Fruit fly (Drosophila melanogaster) whole organism, prepupa: Measurements from ENCODE around the gene Unc-76.
A peak's percentile ranks its signal among the peaks of the same experiment; 100 is the strongest.

ENCODE experiments used
- Blimp-1 ChIP-seq: fragments of 200-800 bp; sonication (Bioruptor generic); optimal IDR thresholded peaks from 3 replicates; lab custom pipeline; 2017; ENCODE audit warnings: missing biosample characterization, missing genetic modification characterization, mild to moderate bottlenecking, moderate library complexity, missing genetic modification reagents
- CG10631 ChIP-seq: fragments of 200-800 bp; sonication (Bioruptor generic); optimal IDR thresholded peaks from 2 replicates; lab custom pipeline; 2016; ENCODE audit warnings: missing biosample characterization, missing genetic modification characterization
- CG10669 ChIP-seq: fragments of 200-800 bp; sonication (Bioruptor generic); optimal IDR thresholded peaks from 3 replicates; lab custom pipeline; 2018; ENCODE audit warnings: missing biosample characterization, mild to moderate bottlenecking, missing genetic modification characterization, moderate library complexity
- CG11294 ChIP-seq: fragments of 200-800 bp; sonication (Bioruptor generic); IDR thresholded peaks from 2 replicates; pipeline ENCODE4 v1.3.6; 2022; ENCODE audit warnings: missing biosample characterization, missing genetic modification characterization
- CG11762 ChIP-seq: fragments of 200-800 bp; sonication (Bioruptor generic); optimal IDR thresholded peaks from 3 replicates; lab custom pipeline; 2016; ENCODE audit warnings: missing biosample characterization, missing genetic modification characterization; ENCODE audit not compliant: insufficient read depth
- CG3032 ChIP-seq: fragments of 200-800 bp; optimal IDR thresholded peaks from 2 replicates; lab custom pipeline; 2019; ENCODE audit warnings: missing biosample characterization, mild to moderate bottlenecking, missing genetic modification characterization, moderate library complexity
- CG31627 ChIP-seq: fragments of 200-800 bp; sonication (Bioruptor generic); optimal IDR thresholded peaks from 3 replicates; lab custom pipeline; 2016; ENCODE audit warnings: missing biosample characterization, missing genetic modification characterization
- CG32006 ChIP-seq: fragments of 200-800 bp; sonication (Bioruptor generic); optimal IDR thresholded peaks from 3 replicates; lab custom pipeline; 2017; ENCODE audit warnings: missing biosample characterization, mild to moderate bottlenecking, missing genetic modification characterization
- CG3919 ChIP-seq: fragments of 200-800 bp; sonication (Bioruptor generic); optimal IDR thresholded peaks from 3 replicates; lab custom pipeline; 2016; ENCODE audit warnings: missing biosample characterization, missing genetic modification characterization
- CG4318 ChIP-seq: fragments of 200-800 bp; sonication (Bioruptor generic); optimal IDR thresholded peaks from 3 replicates; lab custom pipeline; 2017; ENCODE audit warnings: missing biosample characterization, mild to moderate bottlenecking, missing genetic modification characterization
- CG6792 ChIP-seq: fragments of 200-800 bp; sonication (Bioruptor generic); optimal IDR thresholded peaks from 3 replicates; lab custom pipeline; 2016; ENCODE audit warnings: missing biosample characterization, missing genetic modification characterization
- CG6854 ChIP-seq: fragments of 200-800 bp; sonication (Bioruptor generic); optimal IDR thresholded peaks from 2 replicates; lab custom pipeline; 2017; ENCODE audit warnings: missing biosample characterization, mild to moderate bottlenecking, missing genetic modification characterization
- CG8119 ChIP-seq: fragments of 200-800 bp; sonication (Bioruptor generic); IDR thresholded peaks from 3 replicates; pipeline ENCODE4 v1.3.6; 2022; ENCODE audit warnings: missing biosample characterization, missing genetic modification characterization
- CG8319 ChIP-seq: fragments of 200-800 bp; sonication (Bioruptor generic); optimal IDR thresholded peaks from 3 replicates; lab custom pipeline; 2016; ENCODE audit warnings: missing biosample characterization, missing genetic modification characterization
- Eip75B ChIP-seq: fragments of 200-800 bp; sonication (Bioruptor generic); optimal IDR thresholded peaks from 3 replicates; lab custom pipeline; 2016; ENCODE audit warnings: missing biosample characterization, missing genetic modification characterization
- Eip78C ChIP-seq: fragments of 200-800 bp; sonication (Bioruptor generic); peaks from one replicate; lab custom pipeline; 2016; ENCODE audit warnings: missing biosample characterization, missing genetic modification characterization
- Ets21C ChIP-seq: fragments of 200-800 bp; sonication (Bioruptor generic); optimal IDR thresholded peaks from 3 replicates; lab custom pipeline; 2016; ENCODE audit warnings: missing biosample characterization, missing genetic modification characterization
- Ets96B ChIP-seq: fragments of 200-800 bp; optimal IDR thresholded peaks from 2 replicates; lab custom pipeline; 2019; ENCODE audit warnings: missing biosample characterization, mild to moderate bottlenecking, missing genetic modification characterization, moderate library complexity
- Hr38 ChIP-seq: sonication (Bioruptor generic); optimal IDR thresholded peaks from 2 replicates; lab custom pipeline; 2016; ENCODE audit warnings: missing biosample characterization, missing genetic modification characterization
- Hr39 ChIP-seq: fragments of 200-800 bp; sonication (Bioruptor generic); optimal IDR thresholded peaks from 2 replicates; lab custom pipeline; 2016; ENCODE audit warnings: missing biosample characterization, missing genetic modification characterization
- Hr4 ChIP-seq: fragments of 200-800 bp; sonication (Bioruptor generic); optimal IDR thresholded peaks from 3 replicates; lab custom pipeline; 2016; ENCODE audit warnings: missing biosample characterization, missing genetic modification characterization
- Lpt ChIP-seq: fragments of 200-800 bp; sonication (Bioruptor generic); optimal IDR thresholded peaks from 3 replicates; lab custom pipeline; 2016; ENCODE audit warnings: missing biosample characterization, missing genetic modification characterization
- Smox ChIP-seq: fragments of 200-800 bp; sonication (Bioruptor generic); optimal IDR thresholded peaks from 3 replicates; lab custom pipeline; 2016; ENCODE audit warnings: missing biosample characterization, missing genetic modification characterization
- Sox15 ChIP-seq: fragments of 200-800 bp; sonication (Bioruptor generic); optimal IDR thresholded peaks from 3 replicates; lab custom pipeline; 2016; ENCODE audit warnings: missing biosample characterization, missing genetic modification characterization
- achi ChIP-seq: fragments of 200-800 bp; sonication (Bioruptor generic); optimal IDR thresholded peaks from 3 replicates; lab custom pipeline; 2016; ENCODE audit warnings: missing biosample characterization, missing genetic modification characterization
- acj6 ChIP-seq: fragments of 200-800 bp; sonication (Bioruptor generic); optimal IDR thresholded peaks from 3 replicates; lab custom pipeline; 2016; ENCODE audit warnings: missing biosample characterization, missing genetic modification characterization
- eg ChIP-seq: fragments of 200-800 bp; sonication (Bioruptor generic); IDR thresholded peaks from 3 replicates; pipeline ENCODE4 v1.3.6; 2022; ENCODE audit warnings: missing biosample characterization, missing genetic modification characterization
- fd59A ChIP-seq: fragments of 200-800 bp; sonication (Bioruptor generic); optimal IDR thresholded peaks from 2 replicates; lab custom pipeline; 2017; ENCODE audit warnings: missing biosample characterization, mild to moderate bottlenecking, missing genetic modification characterization, missing genetic modification reagents
- fkh ChIP-seq: fragments of 200-800 bp; sonication (Bioruptor generic); optimal IDR thresholded peaks from 3 replicates; lab custom pipeline; 2017; ENCODE audit warnings: missing biosample characterization, mild to moderate bottlenecking, missing genetic modification characterization, moderate library complexity
- lz ChIP-seq: fragments of 200-800 bp; sonication (Bioruptor generic); optimal IDR thresholded peaks from 3 replicates; lab custom pipeline; 2016; ENCODE audit warnings: missing biosample characterization, missing genetic modification characterization
- pdm3 ChIP-seq: fragments of 200-800 bp; sonication (Bioruptor generic); optimal IDR thresholded peaks from 3 replicates; lab custom pipeline; 2016; ENCODE audit warnings: missing biosample characterization, missing genetic modification characterization
- salr ChIP-seq, 2 experiments: fragments of 200-800 bp; sonication (Bioruptor generic); optimal IDR thresholded peaks; 3 replicates each; lab custom pipeline; 2016 to 2018; ENCODE audit warnings: missing biosample characterization in 2 of 2, missing genetic modification characterization in 2 of 2, mild to moderate bottlenecking in 1 of 2
- spab ChIP-seq: fragments of 200-800 bp; sonication (Bioruptor generic); optimal IDR thresholded peaks from 2 replicates; lab custom pipeline; 2017; ENCODE audit warnings: missing biosample characterization, mild to moderate bottlenecking, missing genetic modification characterization, missing genetic modification reagents
- ss ChIP-seq, 2 experiments: fragments of 200-800 bp; sonication (Bioruptor generic); optimal IDR thresholded peaks; 2 replicates in 1 of 2; 3 replicates in 1 of 2; lab custom pipeline; 2017 to 2018; ENCODE audit warnings: mild to moderate bottlenecking in 2 of 2, missing biosample characterization in 2 of 2, missing genetic modification characterization in 2 of 2, moderate library complexity in 1 of 2
- svp ChIP-seq: fragments of 200-800 bp; sonication (Bioruptor generic); peaks from one replicate; lab custom pipeline; 2016; ENCODE audit warnings: missing biosample characterization, missing genetic modification characterization
- topi ChIP-seq: fragments of 200-800 bp; sonication (Bioruptor generic); optimal IDR thresholded peaks from 3 replicates; lab custom pipeline; 2016; ENCODE audit warnings: missing biosample characterization, missing genetic modification characterization

The Unc-76 gene

DNA sequence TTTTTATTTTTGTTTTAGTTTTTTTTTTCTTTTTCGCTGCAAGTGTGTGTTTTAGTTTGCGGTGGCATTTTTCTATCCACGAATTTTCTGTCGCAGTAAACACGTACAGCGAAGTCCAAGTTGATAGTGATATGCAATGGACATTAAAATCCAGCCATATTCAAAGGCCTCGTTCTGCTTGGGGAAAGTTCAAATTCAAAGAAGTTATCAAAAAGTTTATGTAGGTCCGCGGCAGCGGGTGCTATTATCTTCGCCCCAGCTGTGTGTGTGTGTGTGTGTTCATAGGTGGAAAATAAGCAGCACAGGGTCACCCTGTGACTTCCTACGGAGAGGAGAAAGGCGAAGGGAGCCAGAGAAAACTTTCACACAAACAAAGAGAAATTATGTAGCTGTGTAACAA, 7.1 kb downstream of the Unc-76 start (continued):
- TF ChIP-seq achi (GFP tag; lab: Kevin White, UChicago) (peak; percentile 64), CG6792 (no peak), Lpt (peak; percentile 69), pdm3 (peak; percentile 49), CG4318 (GFP tag; lab: Kevin White, UChicago) (peak; percentile 63), CG32006 (GFP tag; lab: Kevin White, UChicago) (peak; percentile 76), CG10669 (no peak), CG6854 (GFP tag; lab: Kevin White, UChicago) (no peak), CG11762 (GFP tag; lab: Kevin White, UChicago) (no peak), topi (GFP tag; lab: Kevin White, UChicago) (no peak), CG3919 (GFP tag; lab: Kevin White, UChicago) (peak; percentile 58), acj6 (no peak), Sox15 (no peak), spab (GFP tag; lab: Kevin White, UChicago) (no peak), fkh (GFP tag; lab: Kevin White, UChicago) (no peak), Smox (GFP tag; lab: Kevin White, UChicago) (no peak), Hr39 (GFP tag; lab: Kevin White, UChicago) (peak; percentile 37), Blimp-1 (GFP tag; lab: Kevin White, UChicago) (no peak), CG11294 (GFP tag; lab: Robert Waterston, UW) (peak; percentile 82)
- TF ChIP-seq, all 60 proteins: peak for 23

DNA sequence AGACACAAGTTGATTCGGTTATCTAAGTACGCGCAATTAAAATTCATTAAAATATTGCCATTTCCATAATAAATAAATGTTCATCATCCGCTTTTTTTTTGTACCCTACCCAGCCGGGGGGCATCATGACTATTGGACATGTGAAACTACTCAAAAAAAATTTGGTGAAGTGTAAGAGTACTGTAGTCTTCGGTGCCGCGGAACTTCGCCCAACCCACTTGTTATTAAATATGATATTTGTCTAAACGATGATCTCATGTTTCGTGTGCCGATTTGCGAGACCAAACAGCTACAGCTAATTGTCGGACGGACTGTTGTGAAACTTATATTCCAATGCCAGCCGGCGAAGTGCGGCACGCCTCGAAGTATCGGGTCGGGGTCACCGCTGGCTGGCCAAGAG, 8.4 kb downstream of the Unc-76 start:
- peak; percentile 0 for TF ChIP-seq Eip75B (GFP tag; lab: Kevin White, UChicago)
- TF ChIP-seq Hr4 (GFP tag; lab: Kevin White, UChicago): peak; percentile 22
- peak; percentile 37 for TF ChIP-seq Eip78C (GFP tag; lab: Kevin White, UChicago)
- TF ChIP-seq CG8319 (GFP tag; lab: Kevin White, UChicago): no peak
- peak; percentile 10 for TF ChIP-seq pdm3
- no peak for TF ChIP-seq CG8119 (GFP tag; lab: Robert Waterston, UW)
- no peak for TF ChIP-seq CG10669
- TF ChIP-seq Hr38 (GFP tag; lab: Kevin White, UChicago): no peak
- peak; percentile 77 for TF ChIP-seq svp
- no peak for TF ChIP-seq CG31627
- no peak for TF ChIP-seq Ets21C (GFP tag; lab: Kevin White, UChicago)
- peak; percentile 4 for TF ChIP-seq fkh (GFP tag; lab: Kevin White, UChicago)
- no peak for TF ChIP-seq ss (GFP tag; optimal IDR thresholded peaks at IDR 0.05; lab: Kevin White, UChicago)
- TF ChIP-seq acj6: no peak
- TF ChIP-seq lz (GFP tag; lab: Kevin White, UChicago): no peak
- 0 out of 3 replicates have a peak, but pooled peaks have one; percentile 31 for TF ChIP-seq eg (GFP tag; lab: Robert Waterston, UW)

dm6 chrX:2089812-2090211, 9.4 kb downstream of the Unc-76 start:
- TF ChIP-seq CG32006 (GFP tag; lab: Kevin White, UChicago) (peak; percentile 20), fd59A (no peak), CG11762 (GFP tag; lab: Kevin White, UChicago) (no peak), CG6854 (GFP tag; lab: Kevin White, UChicago) (no peak), CG10631 (GFP tag; lab: Kevin White, UChicago) (no peak), Eip78C (GFP tag; lab: Kevin White, UChicago) (peak; percentile 79), Ets96B (tag; lab: Kevin White, UChicago) (peak; percentile 10), CG3032 (peak; percentile 16), eg (GFP tag; lab: Robert Waterston, UW) (no peak), salr (GFP tag; optimal IDR thresholded peaks at IDR 0.05; lab: Kevin White, UChicago) (no peak), CG10669 (peak; percentile 20)
